Worm (Caenorhabditis elegans) whole organism, early embryonic: ENCODE data around the gene lat-2.

ENCODE experiments used
- B0310.2 ChIP-seq: sonication (generic microtip); optimal IDR thresholded peaks from 2 replicates; lab custom pipeline; 2016; ENCODE audit warnings: mild to moderate bottlenecking, missing genetic modification characterization, missing compliant biosample characterization
- F13C5.2 ChIP-seq: sonication (generic microtip); optimal IDR thresholded peaks from 2 replicates; lab custom pipeline; 2017; ENCODE audit warnings: mild to moderate bottlenecking, missing genetic modification characterization, inconsistent platforms, missing compliant biosample characterization
- aly-1 ChIP-seq: sonication (generic microtip); optimal IDR thresholded peaks from 2 replicates; lab custom pipeline; 2016; ENCODE audit warnings: missing genetic modification characterization, missing compliant biosample characterization
- ama-1 ChIP-seq: fragments of 150-350 bp; optimal IDR thresholded peaks from 2 replicates; lab custom pipeline; 2014
- ceh-13 ChIP-seq: fragments of 200-800 bp; sonication (Bioruptor generic); optimal IDR thresholded peaks from 2 replicates; lab custom pipeline; 2018; ENCODE audit warnings: mild to moderate bottlenecking, missing genetic modification characterization, missing compliant biosample characterization
- ets-7 ChIP-seq: sonication (generic microtip); optimal IDR thresholded peaks from 2 replicates; lab custom pipeline; 2016; ENCODE audit warnings: missing genotype, missing genetic modification characterization, missing compliant biosample characterization
- flt-1 ChIP-seq: fragments of 200-800 bp; sonication (Bioruptor generic); IDR thresholded peaks from 2 replicates; pipeline ENCODE4 v1.3.6; 2022; ENCODE audit warnings: missing genetic modification characterization, missing compliant biosample characterization
- hmbx-1 ChIP-seq: sonication (generic microtip); optimal IDR thresholded peaks from 2 replicates; lab custom pipeline; 2016; ENCODE audit warnings: mild to moderate bottlenecking, missing genetic modification characterization, missing compliant biosample characterization
- hmg-4 ChIP-seq: fragments of 200-800 bp; sonication (Bioruptor generic); optimal IDR thresholded peaks from 2 replicates; lab custom pipeline; 2018; ENCODE audit warnings: mild to moderate bottlenecking, missing genetic modification characterization, missing compliant biosample characterization
- hnd-1 ChIP-seq: sonication (generic microtip); optimal IDR thresholded peaks from 2 replicates; lab custom pipeline; 2016; ENCODE audit warnings: missing genetic modification characterization, missing compliant biosample characterization
- sea-1 ChIP-seq: fragments of 200-800 bp; sonication (Bioruptor generic); conservative IDR thresholded peaks from 2 replicates; pipeline ENCODE4 v1.3.6; 2022; ENCODE audit warnings: missing genetic modification characterization, missing compliant biosample characterization
- tbx-11 ChIP-seq: fragments of 200-800 bp; sonication (Bioruptor generic); IDR thresholded peaks from 2 replicates; pipeline ENCODE4 v1.3.6; 2022; ENCODE audit warnings: missing genetic modification characterization, missing compliant biosample characterization
- tbx-37 ChIP-seq: fragments of 200-800 bp; sonication (Bioruptor generic); conservative IDR thresholded peaks from 2 replicates; pipeline ENCODE4 v1.3.6; 2022; ENCODE audit warnings: missing genetic modification reagents, missing genetic modification characterization, missing compliant biosample characterization

ce11 chrII:4321766-4322165 lies 37.1 kb upstream of the lat-2 start, which contains the start of gene Y52E8A.1:
- TF ChIP-seq ama-1 (lab: Kevin White, UChicago) (no peak), F13C5.2 (tag; lab: Kevin White, UChicago) (no peak), hmg-4 (no peak), B0310.2 (tag; lab: Kevin White, UChicago) (no peak), sea-1 (no peak), tbx-37 (GFP tag; lab: Robert Waterston, UW) (no peak), flt-1 (GFP tag; lab: Robert Waterston, UW) (no peak), aly-1 (tag; lab: Kevin White, UChicago) (no peak), ets-7 (tag; lab: Kevin White, UChicago) (no peak), hmbx-1 (tag; lab: Kevin White, UChicago) (no peak), ceh-13 (no peak), tbx-11 (no peak), hnd-1 (tag; lab: Kevin White, UChicago) (no peak)
